Worm (Caenorhabditis elegans): ENCODE results near the gene F58E1.13.

DNA sequence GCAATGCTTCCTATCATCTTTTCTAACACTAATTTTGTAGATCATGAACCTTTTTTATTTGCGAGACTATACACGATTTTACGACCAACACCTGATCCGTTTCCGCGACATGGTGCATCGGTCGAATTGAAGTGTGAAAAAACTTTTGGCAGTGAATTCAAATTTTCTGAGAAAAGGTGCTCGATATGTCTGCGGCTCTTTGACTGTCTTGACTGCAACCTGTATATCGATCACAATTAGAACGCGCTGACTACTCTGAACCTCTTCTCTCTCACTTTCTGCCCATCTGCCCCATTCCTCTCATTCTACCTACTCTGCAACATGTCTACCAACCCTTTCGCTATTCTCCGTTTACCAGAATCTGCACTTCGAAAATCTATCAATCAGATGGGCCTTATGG, 13.5 kb downstream of the F58E1.13 start, which contains the start of gene fbxb-26:
- no peak for TF ChIP-seq ces-1 (GFP tag; optimal IDR thresholded peaks at IDR 0.05)
- no peak for TF ChIP-seq pha-4 (tag; optimal IDR thresholded peaks at IDR 0.05)
- TF ChIP-seq elt-3 (tag; optimal IDR thresholded peaks at IDR 0.05) = no peak
- TF ChIP-seq blmp-1 (tag; optimal IDR thresholded peaks at IDR 0.05) = no peak
- TF ChIP-seq mab-5 (tag; optimal IDR thresholded peaks at IDR 0.05) = no peak
- no peak for TF ChIP-seq nhr-237 (tag; optimal IDR thresholded peaks at IDR 0.05)
